Worm (Caenorhabditis elegans): ENCODE data around the gene K05F1.8.

ce11 chrII:5781935-5782921 lies 17.2 kb downstream of the K05F1.8 start, which contains the start of gene K05F1.6:
- TF ChIP-seq unc-39 (tag; optimal IDR thresholded peaks at IDR 0.05) (no peak), nhr-77 (tag; optimal IDR thresholded peaks at IDR 0.05) (no peak), hlh-11 (tag; optimal IDR thresholded peaks at IDR 0.05) (peak; percentile 61), ceh-28 (tag; optimal IDR thresholded peaks at IDR 0.05) (no peak), ama-1 (optimal IDR thresholded peaks at IDR 0.05) (no peak), mdl-1 (tag; optimal IDR thresholded peaks at IDR 0.05) (peak in 1 of 2 experiments; percentile 17), ztf-11 (tag; optimal IDR thresholded peaks at IDR 0.05) (no peak), fkh-10 (GFP tag; optimal IDR thresholded peaks at IDR 0.05) (no peak), F26F4.8 (GFP tag; conservative IDR thresholded peaks at IDR 0.05) (peak; percentile 54; the same call in 1 of the 2 replicates), nhr-25 (tag; optimal IDR thresholded peaks at IDR 0.05; ENCODE audit: borderline replicate concordance, insufficient read depth) (no peak), ceh-82 (tag; optimal IDR thresholded peaks at IDR 0.05) (no peak), lsy-2 (tag; optimal IDR thresholded peaks at IDR 0.05) (peak in 1 of 2 experiments; percentile 54), jun-1 (tag; optimal IDR thresholded peaks at IDR 0.05) (peak; percentile 73)

All from whole organism, L4 larva.